Worm (Caenorhabditis elegans) whole organism, midembryonic: ENCODE results near the gene ZK1240.1.
"Not testable (repeated sequence)": the region's sequence is repeated elsewhere in the genome, so short reads cannot be mapped to it uniquely, and the experiment has no call there.

Experiments used
- T22C8.4 ChIP-seq: fragments of 200-800 bp; sonication (Bioruptor generic); IDR thresholded peaks from 2 replicates; pipeline ENCODE4 v1.3.6; 2022; ENCODE audit warnings: missing genetic modification characterization, missing compliant biosample characterization
- cog-1 ChIP-seq: sonication (generic microtip); optimal IDR thresholded peaks from 2 replicates; lab custom pipeline; 2016; ENCODE audit warnings: missing genetic modification characterization, missing compliant biosample characterization
- flt-1 ChIP-seq: fragments of 200-800 bp; sonication (Bioruptor generic); IDR thresholded peaks from 2 replicates; pipeline ENCODE4 v1.3.6; 2022; ENCODE audit warnings: missing genetic modification characterization, missing compliant biosample characterization
- klf-2 ChIP-seq: fragments of 200-800 bp; sonication (Bioruptor generic); conservative IDR thresholded peaks from 2 replicates; pipeline ENCODE4 v1.3.6; 2022; ENCODE audit warnings: missing genetic modification reagents, missing genetic modification characterization, missing compliant biosample characterization
- med-1 ChIP-seq: sonication (generic microtip); optimal IDR thresholded peaks from 2 replicates; lab custom pipeline; 2017; ENCODE audit warnings: missing genetic modification characterization, mild to moderate bottlenecking, missing compliant biosample characterization, antibody characterized with exemption, missing genetic modification reagents; ENCODE audit not compliant: insufficient read depth
- ref-1 ChIP-seq: fragments of 200-800 bp; sonication (Bioruptor generic); conservative IDR thresholded peaks from 2 replicates; pipeline ENCODE4 v1.3.6; 2022; ENCODE audit warnings: missing genetic modification reagents, missing genetic modification characterization, missing compliant biosample characterization
- tab-1 ChIP-seq: fragments of 200-800 bp; sonication (Bioruptor generic); IDR thresholded peaks from 2 replicates; pipeline ENCODE4 v1.3.6; 2022; ENCODE audit warnings: missing genetic modification characterization, missing compliant biosample characterization
- ztf-23 ChIP-seq: fragments of 200-800 bp; sonication (Bioruptor generic); IDR thresholded peaks from 2 replicates; pipeline ENCODE4 v1.3.6; 2022; ENCODE audit warnings: missing genetic modification reagents, missing genetic modification characterization, missing compliant biosample characterization
- ztf-29 ChIP-seq: fragments of 200-800 bp; sonication (Bioruptor generic); IDR thresholded peaks from 2 replicates; pipeline ENCODE4 v1.3.6; 2022; ENCODE audit warnings: missing genetic modification reagents, missing genetic modification characterization, missing compliant biosample characterization

Gene ZK1240.1

DNA sequence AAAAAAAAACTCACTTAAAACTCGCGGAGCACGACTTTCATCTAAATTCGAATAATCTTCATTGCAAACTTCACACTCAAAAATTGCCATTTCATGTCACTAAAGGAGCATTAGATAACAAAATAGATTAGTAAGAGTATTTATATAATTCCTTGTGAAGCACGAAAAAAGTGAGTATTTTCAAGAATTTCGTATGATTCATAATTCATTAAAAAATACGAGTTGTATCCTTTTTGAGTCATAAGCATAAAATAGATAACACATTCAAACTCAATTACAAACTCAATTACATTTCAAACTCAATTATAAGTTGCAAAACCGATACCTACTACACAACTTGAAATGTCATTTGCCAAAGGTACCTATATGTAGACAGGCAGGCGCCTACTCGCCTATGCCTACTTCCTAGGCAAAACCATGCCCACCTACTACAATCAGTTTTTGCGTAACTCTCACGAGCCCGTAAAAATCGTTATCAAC lies at the start of gene ZK1240.1, which contains the start of gene ZK1240.8:
Gene ZK1240.1, plus strand, starts transcription at position 430 of the 480 bp plus-strand sequence.
Gene ZK1240.8, minus strand, starts transcription at position 101 of the 480 bp plus-strand sequence.
- TF ChIP-seq T22C8.4 (GFP tag; lab: Robert Waterston, UW) (no peak), cog-1 (tag; lab: Kevin White, UChicago) (no peak)

DNA sequence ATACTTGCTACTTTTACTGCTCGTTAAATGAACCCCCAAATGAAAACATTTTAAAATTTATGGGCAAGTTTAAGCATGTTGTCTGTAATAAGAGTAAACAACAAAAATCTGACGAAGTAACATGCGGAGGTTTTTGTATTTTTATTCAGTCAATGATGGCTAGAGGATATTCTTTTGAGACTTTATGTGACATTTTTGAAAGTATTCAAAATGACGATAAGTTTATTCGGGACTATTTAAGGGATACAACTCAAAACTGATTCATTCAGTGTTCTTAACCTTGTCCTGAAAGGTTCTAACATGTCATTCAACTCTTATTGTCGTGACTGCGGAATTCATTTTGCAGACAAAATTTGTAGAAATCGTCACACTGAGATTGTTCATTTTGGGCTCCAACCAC lies 49.4 kb upstream of the ZK1240.1 start, which contains the start of gene K09F6.11:
Gene K09F6.11, plus strand, starts transcription at position 301 of the 400 bp plus-strand sequence.
- TF ChIP-seq klf-2 (GFP tag; lab: Robert Waterston, UW) (no peak), T22C8.4 (GFP tag; lab: Robert Waterston, UW) (no peak), ref-1 (no peak), tab-1 (GFP tag; lab: Robert Waterston, UW) (no peak), cog-1 (tag; lab: Kevin White, UChicago) (no peak), ztf-29 (GFP tag; lab: Robert Waterston, UW) (no peak), ztf-23 (GFP tag; lab: Robert Waterston, UW) (no peak), med-1 (GFP tag; lab: Kevin White, UChicago) (no peak), flt-1 (no peak)

DNA sequence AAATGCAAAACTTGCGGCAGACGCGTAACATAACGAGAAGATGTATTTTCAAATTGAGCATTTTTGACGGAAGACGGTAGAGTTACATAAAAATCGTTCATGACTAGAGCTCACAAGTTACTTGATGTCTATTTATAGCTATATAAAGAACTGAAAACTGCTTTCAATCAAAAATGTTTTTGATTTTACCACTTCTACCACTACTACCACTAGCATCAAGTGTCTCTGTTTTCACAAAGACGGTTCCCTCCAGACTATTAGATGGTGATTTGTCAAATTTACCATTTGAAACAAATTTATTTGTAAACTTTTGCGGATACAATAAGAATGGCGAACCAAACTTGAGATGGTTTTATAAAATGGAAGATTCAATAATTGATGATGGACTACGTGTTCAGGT lies 46.6 kb upstream of the ZK1240.1 start, which contains the start of gene K09F6.9:
Gene K09F6.9, minus strand, starts transcription at position 101 of the 400 bp plus-strand sequence.
- not testable (repeated sequence) for TF ChIP-seq ref-1; flt-1; med-1 (GFP tag; lab: Kevin White, UChicago)

DNA sequence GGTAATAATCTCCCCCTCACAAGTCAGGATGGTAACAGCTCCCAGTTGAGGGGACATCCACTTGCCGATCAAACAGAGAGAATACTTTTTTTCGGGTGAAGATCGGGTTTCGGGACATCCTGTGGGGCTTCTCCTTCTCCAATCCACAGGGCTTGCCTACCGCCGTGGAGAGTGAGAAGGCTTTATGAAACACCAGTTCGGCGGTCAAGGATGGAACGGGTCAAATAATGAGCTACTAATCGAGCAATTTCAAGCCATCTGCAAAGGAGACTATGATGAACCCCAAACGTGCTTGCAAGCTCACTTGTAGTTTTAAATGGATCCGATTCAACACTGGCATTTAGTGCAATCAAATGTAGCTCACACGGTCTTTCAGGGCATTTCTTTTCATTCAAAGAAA lies 44.5 kb upstream of the ZK1240.1 start:
- TF ChIP-seq klf-2 (GFP tag; lab: Robert Waterston, UW) (no peak), tab-1 (GFP tag; lab: Robert Waterston, UW) (no peak), ztf-29 (GFP tag; lab: Robert Waterston, UW) (no peak), T22C8.4 (GFP tag; lab: Robert Waterston, UW) (no peak), ref-1 (no peak), med-1 (GFP tag; lab: Kevin White, UChicago) (no peak), flt-1 (no peak), ztf-23 (GFP tag; lab: Robert Waterston, UW) (no peak), cog-1 (tag; lab: Kevin White, UChicago) (no peak)

DNA sequence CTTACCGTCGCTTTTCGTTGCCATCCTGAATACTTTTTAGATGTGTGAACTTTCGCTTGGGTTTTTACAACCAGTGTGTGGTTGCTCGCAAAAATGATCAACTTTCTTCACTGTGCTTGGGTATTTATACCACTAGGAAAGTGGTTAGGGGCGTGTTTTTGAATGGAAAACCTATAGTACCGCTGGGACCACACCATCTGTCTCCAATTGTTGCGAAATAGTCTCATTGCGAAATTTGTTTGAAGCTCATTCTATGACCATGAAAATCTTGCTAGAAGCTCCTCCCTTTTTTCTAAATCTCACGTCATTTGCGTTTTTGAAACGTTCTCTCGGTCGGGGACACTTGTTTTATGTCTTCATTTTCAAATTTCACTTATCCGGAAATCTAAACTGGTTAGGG lies 40.4 kb upstream of the ZK1240.1 start, which contains the start of the genes K09F6.10 and K09F6.13:
Gene K09F6.10, minus strand, starts transcription at position 86 of the 400 bp plus-strand sequence.
Gene K09F6.13, plus strand, starts transcription at position 317 of the 400 bp plus-strand sequence.
- TF ChIP-seq ref-1: no peak
- TF ChIP-seq ztf-23 (GFP tag; lab: Robert Waterston, UW): no peak
- no peak for TF ChIP-seq klf-2 (GFP tag; lab: Robert Waterston, UW)
- TF ChIP-seq flt-1: no peak
- TF ChIP-seq tab-1 (GFP tag; lab: Robert Waterston, UW): no peak
- TF ChIP-seq cog-1 (tag; lab: Kevin White, UChicago): no peak
- no peak for TF ChIP-seq T22C8.4 (GFP tag; lab: Robert Waterston, UW)
- no peak for TF ChIP-seq ztf-29 (GFP tag; lab: Robert Waterston, UW)
- TF ChIP-seq med-1 (GFP tag; lab: Kevin White, UChicago): no peak

DNA sequence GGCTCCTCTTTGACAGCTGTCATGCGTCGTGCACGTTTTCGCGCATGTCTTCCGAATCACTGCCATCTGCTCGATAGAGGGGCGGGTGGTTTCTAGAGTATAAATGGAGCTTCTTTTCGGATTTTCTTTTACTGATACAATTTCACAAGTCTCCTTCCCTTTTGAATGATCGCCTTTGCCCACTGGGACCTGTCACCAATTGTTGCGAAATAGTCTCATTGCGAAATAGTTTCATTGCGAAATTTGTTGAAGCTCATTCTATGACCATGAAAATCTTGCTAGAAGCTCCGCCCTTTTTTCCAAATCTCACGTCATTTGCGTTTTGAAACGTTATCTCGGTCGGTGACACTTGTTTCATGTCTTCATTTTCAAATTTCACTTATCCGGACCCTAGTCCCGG lies 39.8 kb upstream of the ZK1240.1 start:
- no peak for TF ChIP-seq ztf-29 (GFP tag; lab: Robert Waterston, UW)
- TF ChIP-seq cog-1 (tag; lab: Kevin White, UChicago): no peak
- no peak for TF ChIP-seq klf-2 (GFP tag; lab: Robert Waterston, UW)
- TF ChIP-seq med-1 (GFP tag; lab: Kevin White, UChicago): no peak
- TF ChIP-seq T22C8.4 (GFP tag; lab: Robert Waterston, UW): no peak
- TF ChIP-seq ref-1: no peak
- TF ChIP-seq tab-1 (GFP tag; lab: Robert Waterston, UW): no peak
- no peak for TF ChIP-seq flt-1
- no peak for TF ChIP-seq ztf-23 (GFP tag; lab: Robert Waterston, UW)

DNA sequence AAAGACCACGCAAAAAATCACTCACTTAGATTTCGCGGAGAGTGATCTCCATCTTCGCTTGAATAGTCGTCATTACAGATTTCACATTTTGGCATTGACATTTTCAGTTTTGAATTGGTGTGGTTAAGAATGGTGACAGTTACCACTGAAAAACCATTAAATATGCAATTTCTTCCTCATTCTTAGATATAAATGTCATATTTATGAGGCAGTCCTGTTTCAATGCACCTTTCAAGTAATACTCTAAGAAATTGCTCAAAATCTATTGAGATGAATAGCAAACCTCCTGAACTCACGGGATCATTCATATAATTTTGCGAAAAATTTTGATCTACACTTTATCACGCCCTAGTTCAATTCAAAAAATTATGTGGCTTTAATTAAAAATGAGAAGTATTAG lies 37.2 kb upstream of the ZK1240.1 start, which contains the start of gene K09F6.7:
Gene K09F6.7, minus strand, starts transcription at position 101 of the 400 bp plus-strand sequence.
- TF ChIP-seq T22C8.4 (GFP tag; lab: Robert Waterston, UW) (no peak), cog-1 (tag; lab: Kevin White, UChicago) (no peak), tab-1 (GFP tag; lab: Robert Waterston, UW) (no peak), flt-1 (no peak), ztf-23 (GFP tag; lab: Robert Waterston, UW) (no peak), ref-1 (no peak), med-1 (GFP tag; lab: Kevin White, UChicago) (no peak), klf-2 (GFP tag; lab: Robert Waterston, UW) (no peak), ztf-29 (GFP tag; lab: Robert Waterston, UW) (no peak)

DNA sequence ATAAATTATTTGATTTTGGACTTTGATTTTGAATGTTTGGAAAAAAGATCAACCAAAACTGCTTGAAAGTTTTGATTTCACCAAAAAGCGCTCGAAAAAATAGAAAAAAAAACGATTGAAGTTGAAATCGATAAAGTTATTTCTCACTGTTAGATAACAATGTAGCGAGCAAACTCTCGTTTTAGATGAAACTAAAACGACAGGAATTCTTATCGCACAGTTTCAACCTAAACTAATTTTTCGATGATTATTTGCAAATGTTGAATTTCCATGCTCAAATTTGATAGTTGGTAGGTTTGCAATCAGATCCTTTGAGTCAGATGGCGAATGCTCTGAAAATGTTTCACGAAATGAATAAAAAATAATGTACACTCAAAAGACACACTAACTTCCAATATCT lies 36.6 kb upstream of the ZK1240.1 start:
- TF ChIP-seq klf-2 (GFP tag; lab: Robert Waterston, UW): no peak
- no peak for TF ChIP-seq ztf-29 (GFP tag; lab: Robert Waterston, UW)
- TF ChIP-seq flt-1: no peak
- no peak for TF ChIP-seq ztf-23 (GFP tag; lab: Robert Waterston, UW)
- TF ChIP-seq tab-1 (GFP tag; lab: Robert Waterston, UW): no peak
- no peak for TF ChIP-seq cog-1 (tag; lab: Kevin White, UChicago)
- TF ChIP-seq med-1 (GFP tag; lab: Kevin White, UChicago): no peak
- TF ChIP-seq ref-1: no peak
- TF ChIP-seq T22C8.4 (GFP tag; lab: Robert Waterston, UW): no peak

DNA sequence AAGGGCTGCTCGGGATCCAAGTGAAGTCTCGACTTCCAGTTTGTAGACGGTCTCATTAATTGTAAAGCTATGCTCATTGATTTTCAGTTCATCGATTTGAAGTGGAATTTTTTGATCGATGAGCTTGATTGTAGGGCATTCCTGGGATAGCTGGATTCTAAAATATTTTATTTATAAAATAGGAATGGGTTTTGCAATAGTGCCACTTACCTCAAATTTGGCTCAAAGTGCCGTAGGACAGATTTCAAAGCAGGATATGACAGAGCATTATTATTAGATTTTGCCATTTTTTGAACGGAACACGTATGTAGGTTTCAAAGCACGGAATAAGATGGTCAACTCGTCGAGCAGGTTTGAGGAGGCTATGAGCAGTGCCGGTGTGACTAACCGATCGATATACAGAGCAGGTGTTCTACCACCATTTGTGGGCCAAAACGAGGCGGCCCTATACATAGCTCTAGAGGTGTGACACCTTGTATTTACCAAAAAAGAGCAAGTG lies 33.3 kb upstream of the ZK1240.1 start, which contains the start of gene fbxc-25:
Gene fbxc-25, minus strand, starts transcription at position 449 of the 499 bp plus-strand sequence.
- TF ChIP-seq flt-1 (no peak), cog-1 (tag; lab: Kevin White, UChicago) (no peak), med-1 (GFP tag; lab: Kevin White, UChicago) (no peak)
